Fruit fly (Drosophila melanogaster) whole organism, prepupa: ENCODE results near the gene mbm.

Source experiments
- CG10631 ChIP-seq: fragments of 200-800 bp; sonication (Bioruptor generic); optimal IDR thresholded peaks from 2 replicates; lab custom pipeline; 2016; ENCODE audit warnings: missing biosample characterization, missing genetic modification characterization
- CG10669 ChIP-seq: fragments of 200-800 bp; sonication (Bioruptor generic); optimal IDR thresholded peaks from 3 replicates; lab custom pipeline; 2018; ENCODE audit warnings: missing biosample characterization, mild to moderate bottlenecking, missing genetic modification characterization, moderate library complexity
- CG11294 ChIP-seq: fragments of 200-800 bp; sonication (Bioruptor generic); IDR thresholded peaks from 2 replicates; pipeline ENCODE4 v1.3.6; 2022; ENCODE audit warnings: missing biosample characterization, missing genetic modification characterization
- CG15336 ChIP-seq: fragments of 200-800 bp; sonication (Bioruptor generic); IDR thresholded peaks from 2 replicates; pipeline ENCODE4 v1.3.6; 2022; ENCODE audit warnings: missing biosample characterization, missing genetic modification characterization
- CG1621 ChIP-seq: fragments of 200-800 bp; sonication (Bioruptor generic); optimal IDR thresholded peaks from 3 replicates; lab custom pipeline; 2018; ENCODE audit warnings: missing biosample characterization, mild to moderate bottlenecking, missing genetic modification characterization
- CG16779 ChIP-seq: fragments of 200-800 bp; sonication (Bioruptor generic); optimal IDR thresholded peaks from 3 replicates; lab custom pipeline; 2017; ENCODE audit warnings: missing biosample characterization, mild to moderate bottlenecking, missing genetic modification characterization
- CG3032 ChIP-seq: fragments of 200-800 bp; optimal IDR thresholded peaks from 2 replicates; lab custom pipeline; 2019; ENCODE audit warnings: missing biosample characterization, mild to moderate bottlenecking, missing genetic modification characterization, moderate library complexity
- CG32006 ChIP-seq: fragments of 200-800 bp; sonication (Bioruptor generic); optimal IDR thresholded peaks from 3 replicates; lab custom pipeline; 2017; ENCODE audit warnings: missing biosample characterization, mild to moderate bottlenecking, missing genetic modification characterization
- CG4318 ChIP-seq: fragments of 200-800 bp; sonication (Bioruptor generic); optimal IDR thresholded peaks from 3 replicates; lab custom pipeline; 2017; ENCODE audit warnings: missing biosample characterization, mild to moderate bottlenecking, missing genetic modification characterization
- CG6163 ChIP-seq: fragments of 200-800 bp; sonication (Bioruptor generic); IDR thresholded peaks from 3 replicates; pipeline ENCODE4 v1.3.6; 2022; ENCODE audit warnings: missing biosample characterization, missing genetic modification characterization
- CG6792 ChIP-seq: fragments of 200-800 bp; sonication (Bioruptor generic); optimal IDR thresholded peaks from 3 replicates; lab custom pipeline; 2016; ENCODE audit warnings: missing biosample characterization, missing genetic modification characterization
- CG6854 ChIP-seq: fragments of 200-800 bp; sonication (Bioruptor generic); optimal IDR thresholded peaks from 2 replicates; lab custom pipeline; 2017; ENCODE audit warnings: missing biosample characterization, mild to moderate bottlenecking, missing genetic modification characterization
- CG7368 ChIP-seq: fragments of 200-800 bp; sonication (Bioruptor generic); optimal IDR thresholded peaks from 3 replicates; lab custom pipeline; 2016; ENCODE audit warnings: missing biosample characterization, missing genetic modification characterization
- CG8119 ChIP-seq: fragments of 200-800 bp; sonication (Bioruptor generic); IDR thresholded peaks from 3 replicates; pipeline ENCODE4 v1.3.6; 2022; ENCODE audit warnings: missing biosample characterization, missing genetic modification characterization
- CG8319 ChIP-seq: fragments of 200-800 bp; sonication (Bioruptor generic); optimal IDR thresholded peaks from 3 replicates; lab custom pipeline; 2016; ENCODE audit warnings: missing biosample characterization, missing genetic modification characterization
- CG8632 ChIP-seq: fragments of 200-800 bp; sonication (Bioruptor generic); optimal IDR thresholded peaks from 3 replicates; lab custom pipeline; 2016; ENCODE audit warnings: missing biosample characterization, missing genetic modification characterization
- CG9139 ChIP-seq: fragments of 200-800 bp; sonication (Bioruptor generic); optimal IDR thresholded peaks from 3 replicates; lab custom pipeline; 2017; ENCODE audit warnings: missing biosample characterization, mild to moderate bottlenecking, missing genetic modification characterization
- Eip78C ChIP-seq: fragments of 200-800 bp; sonication (Bioruptor generic); peaks from one replicate; lab custom pipeline; 2016; ENCODE audit warnings: missing biosample characterization, missing genetic modification characterization
- Eip93F ChIP-seq: fragments of 200-800 bp; sonication (Bioruptor generic); optimal IDR thresholded peaks from 2 replicates; lab custom pipeline; 2016; ENCODE audit warnings: missing biosample characterization, mild to moderate bottlenecking, missing genetic modification characterization
- Ets21C ChIP-seq: fragments of 200-800 bp; sonication (Bioruptor generic); optimal IDR thresholded peaks from 3 replicates; lab custom pipeline; 2016; ENCODE audit warnings: missing biosample characterization, missing genetic modification characterization
- Ets96B ChIP-seq: fragments of 200-800 bp; optimal IDR thresholded peaks from 2 replicates; lab custom pipeline; 2019; ENCODE audit warnings: missing biosample characterization, mild to moderate bottlenecking, missing genetic modification characterization, moderate library complexity
- Gug ChIP-seq: fragments of 200-800 bp; sonication (Bioruptor generic); IDR thresholded peaks from 2 replicates; pipeline ENCODE4 v1.3.6; 2022; ENCODE audit warnings: missing biosample characterization, missing genetic modification characterization
- Hr4 ChIP-seq: fragments of 200-800 bp; sonication (Bioruptor generic); optimal IDR thresholded peaks from 3 replicates; lab custom pipeline; 2016; ENCODE audit warnings: missing biosample characterization, missing genetic modification characterization
- OdsH ChIP-seq: fragments of 200-800 bp; sonication (Bioruptor generic); optimal IDR thresholded peaks from 3 replicates; lab custom pipeline; 2016; ENCODE audit warnings: missing biosample characterization, missing genetic modification characterization
- Smox ChIP-seq: fragments of 200-800 bp; sonication (Bioruptor generic); optimal IDR thresholded peaks from 3 replicates; lab custom pipeline; 2016; ENCODE audit warnings: missing biosample characterization, missing genetic modification characterization
- Sox102F ChIP-seq: fragments of 200-800 bp; sonication (Bioruptor generic); optimal IDR thresholded peaks from 2 replicates; lab custom pipeline; 2016; ENCODE audit warnings: missing biosample characterization, mild to moderate bottlenecking, missing genetic modification characterization
- Sox14 ChIP-seq: fragments of 200-800 bp; sonication (Bioruptor generic); optimal IDR thresholded peaks from 3 replicates; lab custom pipeline; 2016; ENCODE audit warnings: missing biosample characterization, missing genetic modification characterization
- achi ChIP-seq: fragments of 200-800 bp; sonication (Bioruptor generic); optimal IDR thresholded peaks from 3 replicates; lab custom pipeline; 2016; ENCODE audit warnings: missing biosample characterization, missing genetic modification characterization
- dsx ChIP-seq: fragments of 200-800 bp; optimal IDR thresholded peaks from 3 replicates; lab custom pipeline; 2019; ENCODE audit warnings: missing biosample characterization, mild to moderate bottlenecking, missing genetic modification characterization, moderate library complexity; ENCODE audit not compliant: poor library complexity, severe bottlenecking
- eg ChIP-seq: fragments of 200-800 bp; sonication (Bioruptor generic); IDR thresholded peaks from 3 replicates; pipeline ENCODE4 v1.3.6; 2022; ENCODE audit warnings: missing biosample characterization, missing genetic modification characterization
- esn ChIP-seq: fragments of 200-800 bp; sonication (Bioruptor generic); optimal IDR thresholded peaks from 2 replicates; lab custom pipeline; 2016; ENCODE audit warnings: missing biosample characterization, mild to moderate bottlenecking, missing genetic modification characterization, moderate library complexity
- fkh ChIP-seq: fragments of 200-800 bp; sonication (Bioruptor generic); optimal IDR thresholded peaks from 3 replicates; lab custom pipeline; 2017; ENCODE audit warnings: missing biosample characterization, mild to moderate bottlenecking, missing genetic modification characterization, moderate library complexity
- lz ChIP-seq: fragments of 200-800 bp; sonication (Bioruptor generic); optimal IDR thresholded peaks from 3 replicates; lab custom pipeline; 2016; ENCODE audit warnings: missing biosample characterization, missing genetic modification characterization
- salr ChIP-seq, 2 experiments: fragments of 200-800 bp; sonication (Bioruptor generic); optimal IDR thresholded peaks; 3 replicates each; lab custom pipeline; 2016 to 2018; ENCODE audit warnings: missing biosample characterization in 2 of 2, missing genetic modification characterization in 2 of 2, mild to moderate bottlenecking in 1 of 2
- spab ChIP-seq: fragments of 200-800 bp; sonication (Bioruptor generic); optimal IDR thresholded peaks from 2 replicates; lab custom pipeline; 2017; ENCODE audit warnings: missing biosample characterization, mild to moderate bottlenecking, missing genetic modification characterization, missing genetic modification reagents
- svp ChIP-seq: fragments of 200-800 bp; sonication (Bioruptor generic); peaks from one replicate; lab custom pipeline; 2016; ENCODE audit warnings: missing biosample characterization, missing genetic modification characterization
- topi ChIP-seq: fragments of 200-800 bp; sonication (Bioruptor generic); optimal IDR thresholded peaks from 3 replicates; lab custom pipeline; 2016; ENCODE audit warnings: missing biosample characterization, missing genetic modification characterization
- vri ChIP-seq: fragments of 200-800 bp; sonication (Bioruptor generic); optimal IDR thresholded peaks from 3 replicates; lab custom pipeline; 2016; ENCODE audit warnings: missing biosample characterization, mild to moderate bottlenecking, missing genetic modification characterization

The mbm gene

DNA sequence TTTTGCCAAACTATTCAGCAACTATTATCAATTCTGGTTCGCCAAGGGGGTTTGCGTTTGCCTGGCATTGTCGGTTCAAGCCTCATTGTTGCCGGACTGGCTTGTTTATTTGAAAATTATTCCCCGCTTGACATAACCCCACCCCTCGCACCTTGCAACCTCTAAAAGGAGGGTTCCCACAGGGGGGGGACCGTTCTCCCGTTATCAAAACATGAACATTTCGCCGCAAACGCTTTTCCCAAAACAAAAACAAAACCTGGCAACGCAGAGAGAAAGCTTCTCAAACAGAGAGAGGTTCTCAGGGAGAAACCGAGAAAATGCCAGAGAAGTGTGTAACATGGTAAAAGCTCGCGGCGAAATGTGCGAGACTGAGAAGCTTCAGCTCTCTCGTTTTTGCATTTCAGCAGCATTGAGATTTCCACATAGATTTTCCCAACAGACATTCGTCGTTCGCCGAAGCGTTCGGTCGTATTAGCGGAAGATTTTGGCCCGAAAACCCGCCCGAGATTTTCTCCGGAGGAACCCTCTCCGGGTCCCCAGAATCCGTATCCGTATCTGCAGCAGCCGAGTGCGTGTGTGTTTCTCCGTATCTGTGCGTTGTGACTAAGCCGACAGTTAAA is 36.4 kb upstream of the mbm start:
- peak; percentile 25; the same call in 1 of the 2 replicates for TF ChIP-seq CG15336
- TF ChIP-seq dsx (GFP tag; lab: Kevin White, UChicago): no peak
- no peak for TF ChIP-seq CG16779 (tag; lab: Kevin White, UChicago)
- peak; percentile 39 for TF ChIP-seq Eip78C (GFP tag; lab: Kevin White, UChicago)
- TF ChIP-seq CG6792: no peak
- peak; percentile 59 for TF ChIP-seq fkh (GFP tag; lab: Kevin White, UChicago)
- TF ChIP-seq Ets96B (tag; lab: Kevin White, UChicago): no peak
- peak; percentile 66 for TF ChIP-seq svp (GFP tag; lab: Kevin White, UChicago)
- no peak for TF ChIP-seq CG6163 (GFP tag; lab: Robert Waterston, UW)
- no peak for TF ChIP-seq CG6854 (GFP tag; lab: Kevin White, UChicago)
- 0 out of 3 replicates have a peak, but pooled peaks have one; percentile 26 for TF ChIP-seq CG8119 (GFP tag; lab: Robert Waterston, UW)
- TF ChIP-seq eg: peak; percentile 57; the same call in 1 of the 3 replicates

- TF ChIP-seq CG15336: no peak
- TF ChIP-seq Eip78C (GFP tag; lab: Kevin White, UChicago): peak; percentile 29
- peak; percentile 5 for TF ChIP-seq OdsH
- TF ChIP-seq, all 60 proteins: peak for 2
Observed at dm6 chr2L:309177-309576, 35.7 kb upstream of the mbm start.

DNA sequence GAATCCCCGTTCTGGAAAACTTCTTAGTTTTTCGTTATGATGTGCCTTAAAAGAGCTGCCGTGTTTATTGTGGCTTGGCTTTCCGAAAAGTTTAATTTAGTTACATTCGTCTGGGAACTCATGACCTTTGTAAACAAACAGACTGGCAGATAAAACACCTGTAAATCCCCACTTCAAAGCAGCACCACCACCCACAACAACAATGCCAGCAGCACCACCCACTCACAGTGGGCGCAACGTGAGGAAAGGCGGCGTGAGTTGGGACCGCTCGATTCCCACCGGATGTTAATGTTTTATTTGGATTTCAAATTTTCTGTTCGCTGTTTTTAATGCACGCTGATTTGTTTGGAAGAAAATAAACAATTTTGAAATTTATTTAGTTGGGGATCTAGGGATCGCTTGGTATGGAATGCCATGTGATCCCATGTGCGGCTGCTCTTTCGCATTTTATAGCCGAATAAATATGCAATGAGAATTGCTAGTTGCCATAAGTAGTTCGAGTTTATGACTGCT is 34.7 kb upstream of the mbm start:
- TF ChIP-seq spab (GFP tag; lab: Kevin White, UChicago) (no peak), vri (GFP tag; lab: Kevin White, UChicago) (no peak), CG8632 (GFP tag; lab: Kevin White, UChicago) (no peak), esn (GFP tag; lab: Kevin White, UChicago) (no peak), Eip78C (GFP tag; lab: Kevin White, UChicago) (no peak), CG4318 (no peak), svp (GFP tag; lab: Kevin White, UChicago) (peak; percentile 64), Hr4 (GFP tag; lab: Kevin White, UChicago) (no peak), Sox102F (GFP tag; lab: Kevin White, UChicago) (no peak)

- TF ChIP-seq salr (GFP tag; optimal IDR thresholded peaks at IDR 0.05; lab: Kevin White, UChicago): no peak
- no peak for TF ChIP-seq CG7368
- TF ChIP-seq CG3032 (tag; lab: Kevin White, UChicago): no peak
- TF ChIP-seq dsx (GFP tag; lab: Kevin White, UChicago): no peak
- no peak for TF ChIP-seq Hr4 (GFP tag; lab: Kevin White, UChicago)
- TF ChIP-seq CG10631 (GFP tag; lab: Kevin White, UChicago): no peak
- TF ChIP-seq Sox14 (GFP tag; lab: Kevin White, UChicago): no peak
- no peak for TF ChIP-seq CG15336
Observed at dm6 chr2L:307129-307528, 33.6 kb upstream of the mbm start.

dm6 chr2L:306188-306927 is 32.8 kb upstream of the mbm start:
- TF ChIP-seq Ets96B (tag; lab: Kevin White, UChicago) (no peak), Ets21C (GFP tag; lab: Kevin White, UChicago) (no peak), CG1621 (no peak), vri (GFP tag; lab: Kevin White, UChicago) (peak; percentile 61), achi (no peak), CG4318 (no peak), CG6163 (GFP tag; lab: Robert Waterston, UW) (0 out of 3 replicates have a peak, but pooled peaks have one; percentile 12), CG11294 (GFP tag; lab: Robert Waterston, UW) (no peak), Eip93F (no peak), CG7368 (no peak), Sox14 (GFP tag; lab: Kevin White, UChicago) (no peak), OdsH (no peak), fkh (GFP tag; lab: Kevin White, UChicago) (peak; percentile 24), CG8119 (GFP tag; lab: Robert Waterston, UW) (no peak), CG8319 (GFP tag; lab: Kevin White, UChicago) (no peak), CG32006 (GFP tag; lab: Kevin White, UChicago) (no peak), CG10669 (GFP tag; lab: Kevin White, UChicago) (no peak), CG9139 (GFP tag; lab: Kevin White, UChicago) (no peak), CG15336 (no peak), topi (GFP tag; lab: Kevin White, UChicago) (no peak), lz (GFP tag; lab: Kevin White, UChicago) (no peak), Gug (GFP tag; lab: Robert Waterston, UW) (peak; percentile 8; the same call in 1 of the 2 replicates), eg (0 out of 3 replicates have a peak, but pooled peaks have one; percentile 8), Smox (GFP tag; lab: Kevin White, UChicago) (no peak), CG8632 (GFP tag; lab: Kevin White, UChicago) (no peak), CG3032 (tag; lab: Kevin White, UChicago) (no peak), spab (GFP tag; lab: Kevin White, UChicago) (no peak)
